Fruit fly (Drosophila melanogaster) whole organism, embryonic: ENCODE results near the gene GstT4.

ENCODE experiments used
- Atf3 ChIP-seq: fragments of 200-800 bp; sonication (Bioruptor generic); optimal IDR thresholded peaks from 3 replicates; lab custom pipeline; 2016; ENCODE audit warnings: missing biosample characterization, missing genetic modification characterization
- CG10366 ChIP-seq: fragments of 200-800 bp; sonication (Bioruptor generic); IDR thresholded peaks from 2 replicates; pipeline ENCODE4 v1.3.6; 2022; ENCODE audit warnings: missing biosample characterization, missing genetic modification characterization
- CG12942 ChIP-seq: fragments of 200-800 bp; sonication (Bioruptor generic); optimal IDR thresholded peaks from 3 replicates; lab custom pipeline; 2016; ENCODE audit warnings: missing biosample characterization, missing genetic modification characterization
- CG13287 ChIP-seq: fragments of 200-800 bp; sonication (Bioruptor generic); IDR thresholded peaks from 2 replicates; pipeline ENCODE4 v1.3.6; 2022; ENCODE audit warnings: missing biosample characterization, missing genetic modification characterization; ENCODE audit not compliant: partially characterized antibody
- CG14014 ChIP-seq: fragments of 200-800 bp; sonication (Bioruptor generic); IDR thresholded peaks from 2 replicates; pipeline ENCODE4 v1.3.6; 2022; ENCODE audit warnings: missing biosample characterization, missing genetic modification characterization
- CG15011 ChIP-seq: fragments of 200-800 bp; sonication (Bioruptor generic); optimal IDR thresholded peaks from 3 replicates; lab custom pipeline; 2018; ENCODE audit warnings: missing biosample characterization, mild to moderate bottlenecking, missing genetic modification characterization
- CG15073 ChIP-seq: fragments of 200-800 bp; sonication (Bioruptor generic); optimal IDR thresholded peaks from 2 replicates; lab custom pipeline; 2016; ENCODE audit warnings: missing biosample characterization, missing genetic modification characterization
- CG15696 ChIP-seq: fragments of 200-800 bp; sonication (Bioruptor generic); optimal IDR thresholded peaks from 2 replicates; lab custom pipeline; 2019; ENCODE audit warnings: missing biosample characterization, mild to moderate bottlenecking, missing genetic modification characterization, moderate library complexity
- CG17359 ChIP-seq: fragments of 200-800 bp; sonication (Bioruptor generic); optimal IDR thresholded peaks from 3 replicates; lab custom pipeline; 2018; ENCODE audit warnings: missing biosample characterization, mild to moderate bottlenecking, missing genetic modification characterization, moderate library complexity
- CG17385 ChIP-seq: fragments of 200-800 bp; sonication (Bioruptor generic); optimal IDR thresholded peaks from 3 replicates; lab custom pipeline; 2018; ENCODE audit warnings: missing biosample characterization, mild to moderate bottlenecking, missing genetic modification characterization
- CG17912 ChIP-seq: fragments of 200-800 bp; sonication (Bioruptor generic); optimal IDR thresholded peaks from 2 replicates; lab custom pipeline; 2018; ENCODE audit warnings: missing biosample characterization, mild to moderate bottlenecking, missing genetic modification characterization
- CG30403 ChIP-seq: fragments of 200-800 bp; sonication (Bioruptor generic); optimal IDR thresholded peaks from 3 replicates; lab custom pipeline; 2016; ENCODE audit warnings: missing biosample characterization, missing genetic modification characterization
- CG31365 ChIP-seq: fragments of 200-800 bp; sonication (Bioruptor generic); optimal IDR thresholded peaks from 2 replicates; lab custom pipeline; 2018; ENCODE audit warnings: missing biosample characterization, mild to moderate bottlenecking, missing genetic modification characterization
- CG31441 ChIP-seq: fragments of 200-800 bp; sonication (Bioruptor generic); IDR thresholded peaks from 2 replicates; pipeline ENCODE4 v1.3.6; 2022; ENCODE audit warnings: missing biosample characterization, missing genetic modification characterization
- CG3407 ChIP-seq: fragments of 200-800 bp; sonication (Bioruptor generic); optimal IDR thresholded peaks from 2 replicates; lab custom pipeline; 2018; ENCODE audit warnings: missing biosample characterization, mild to moderate bottlenecking, missing genetic modification characterization
- CG34422 ChIP-seq: fragments of 200-800 bp; sonication (Bioruptor generic); IDR thresholded peaks from 3 replicates; pipeline ENCODE4 v1.3.6; 2022; ENCODE audit warnings: missing biosample characterization, missing genetic modification characterization
- CG3838 ChIP-seq: fragments of 200-800 bp; sonication (Bioruptor generic); optimal IDR thresholded peaks from 3 replicates; lab custom pipeline; 2016; ENCODE audit warnings: missing biosample characterization, missing genetic modification characterization
- CG4360 ChIP-seq: fragments of 200-800 bp; sonication (Bioruptor generic); IDR thresholded peaks from 2 replicates; pipeline ENCODE4 v1.3.6; 2022; ENCODE audit warnings: missing biosample characterization, missing genetic modification characterization
- CG4820 ChIP-seq: fragments of 200-800 bp; sonication (Bioruptor generic); optimal IDR thresholded peaks from 3 replicates; lab custom pipeline; 2016; ENCODE audit warnings: missing biosample characterization, missing genetic modification characterization
- CG7963 ChIP-seq: fragments of 200-800 bp; sonication (Bioruptor generic); IDR thresholded peaks from 3 replicates; pipeline ENCODE4 v1.3.6; 2022; ENCODE audit warnings: missing biosample characterization, missing genetic modification characterization; ENCODE audit not compliant: partially characterized antibody
- CG9797 ChIP-seq: fragments of 200-800 bp; sonication (Bioruptor generic); optimal IDR thresholded peaks from 3 replicates; lab custom pipeline; 2018; ENCODE audit warnings: missing biosample characterization, mild to moderate bottlenecking, missing genetic modification characterization
- Dek ChIP-seq: fragments of 200-800 bp; sonication (Bioruptor generic); optimal IDR thresholded peaks from 3 replicates; lab custom pipeline; 2019; ENCODE audit warnings: missing biosample characterization, mild to moderate bottlenecking, missing genetic modification characterization, moderate library complexity
- Dip3 ChIP-seq: fragments of 200-800 bp; sonication (Bioruptor generic); optimal IDR thresholded peaks from 3 replicates; lab custom pipeline; 2016; ENCODE audit warnings: missing biosample characterization, missing genetic modification characterization
- Eip74EF ChIP-seq, 2 experiments: fragments of 200-800 bp in 1 of 2; fragments of >200 bp in 1 of 2; sonication (Bioruptor generic) in 1 of 2; optimal IDR thresholded peaks; 2 replicates each; lab custom pipeline; 2017 to 2019; ENCODE audit warnings: missing biosample characterization in 2 of 2, missing genetic modification characterization in 2 of 2, mild to moderate bottlenecking in 1 of 2, moderate library complexity in 1 of 2
- HLH54F ChIP-seq: fragments of 200-800 bp; sonication (Bioruptor generic); optimal IDR thresholded peaks from 3 replicates; lab custom pipeline; 2016; ENCODE audit warnings: missing biosample characterization, missing genetic modification characterization
- HmgD ChIP-seq: fragments of 200-800 bp; sonication (Bioruptor generic); optimal IDR thresholded peaks from 3 replicates; lab custom pipeline; 2016; ENCODE audit warnings: missing biosample characterization, missing genetic modification characterization
- Hr3 ChIP-seq: fragments of 200-800 bp; sonication (Bioruptor generic); optimal IDR thresholded peaks from 3 replicates; lab custom pipeline; 2016; ENCODE audit warnings: missing biosample characterization, missing genetic modification characterization
- Myb ChIP-seq: fragments of 200-800 bp; sonication (Bioruptor generic); optimal IDR thresholded peaks from 2 replicates; lab custom pipeline; 2016; ENCODE audit warnings: missing biosample characterization, missing genetic modification characterization
- Optix ChIP-seq: fragments of 200-800 bp; sonication (Bioruptor generic); IDR thresholded peaks from 3 replicates; pipeline ENCODE4 v1.3.6; 2022; ENCODE audit warnings: missing biosample characterization, missing genetic modification characterization
- amos ChIP-seq: fragments of 200-800 bp; sonication (Bioruptor generic); IDR thresholded peaks from 2 replicates; pipeline ENCODE4 v1.3.6; 2022; ENCODE audit warnings: missing biosample characterization, missing genetic modification characterization; ENCODE audit not compliant: partially characterized antibody
- bigmax ChIP-seq: fragments of 200-800 bp; sonication (Bioruptor generic); optimal IDR thresholded peaks from 2 replicates; lab custom pipeline; 2018; ENCODE audit warnings: missing biosample characterization, mild to moderate bottlenecking, missing genetic modification characterization
- cas ChIP-seq: fragments of 200-800 bp; sonication (Bioruptor generic); IDR thresholded peaks from 2 replicates; pipeline ENCODE4 v1.3.6; 2022; ENCODE audit warnings: missing biosample characterization, missing genetic modification characterization
- crp ChIP-seq, 2 experiments: fragments of 200-800 bp; sonication (Bioruptor generic); optimal IDR thresholded peaks; 2 replicates in 1 of 2; 3 replicates in 1 of 2; lab custom pipeline; 2017; ENCODE audit warnings: missing biosample characterization in 2 of 2, missing genetic modification characterization in 2 of 2, mild to moderate bottlenecking in 1 of 2, moderate library complexity in 1 of 2
- emc ChIP-seq: fragments of 200-800 bp; sonication (Bioruptor generic); optimal IDR thresholded peaks from 2 replicates; lab custom pipeline; 2016; ENCODE audit warnings: missing biosample characterization, missing genetic modification characterization
- fd96Cb ChIP-seq: fragments of 200-800 bp; sonication (Bioruptor generic); optimal IDR thresholded peaks from 2 replicates; lab custom pipeline; 2018; ENCODE audit warnings: missing biosample characterization, mild to moderate bottlenecking, missing genetic modification characterization, moderate library complexity
- knrl ChIP-seq: fragments of 200-800 bp; sonication (Bioruptor generic); IDR thresholded peaks from 3 replicates; pipeline ENCODE4 v1.3.6; 2022; ENCODE audit warnings: missing biosample characterization, missing genetic modification characterization; ENCODE audit not compliant: partially characterized antibody
- prd ChIP-seq, 3 experiments: fragments of >200 bp in 2 of 3; fragments of 200-800 bp in 1 of 3; sonication (Bioruptor generic) in 1 of 3; optimal IDR thresholded peaks in 2 of 3; IDR thresholded peaks in 1 of 3; 2 replicates in 2 of 3; 3 replicates in 1 of 3; pipeline versions ENCODE4 v1.3.6 to Lab custom; 2017 to 2022; ENCODE audit warnings: missing biosample characterization in 1 of 3, missing genetic modification characterization in 1 of 3
- pros ChIP-seq: fragments of 200-800 bp; sonication (Bioruptor generic); optimal IDR thresholded peaks from 3 replicates; lab custom pipeline; 2019; ENCODE audit warnings: missing biosample characterization, mild to moderate bottlenecking, missing genetic modification characterization, moderate library complexity
- pzg ChIP-seq: fragments of 200-800 bp; sonication (Bioruptor generic); optimal IDR thresholded peaks from 3 replicates; lab custom pipeline; 2018; ENCODE audit warnings: missing biosample characterization, mild to moderate bottlenecking, missing genetic modification characterization, moderate library complexity
- ro ChIP-seq: fragments of 200-800 bp; sonication (Bioruptor generic); IDR thresholded peaks from 2 replicates; pipeline ENCODE4 v1.3.6; 2022; ENCODE audit warnings: missing biosample characterization, missing genetic modification characterization
- run ChIP-seq: fragments of 200-800 bp; sonication (Bioruptor generic); optimal IDR thresholded peaks from 3 replicates; lab custom pipeline; 2018; ENCODE audit warnings: missing biosample characterization, mild to moderate bottlenecking, missing genetic modification characterization
- sens ChIP-seq: fragments of 200-800 bp; sonication (Bioruptor generic); peaks from one replicate; lab custom pipeline; 2016; ENCODE audit warnings: missing biosample characterization, missing genetic modification characterization
- sens-2 ChIP-seq: fragments of 200-800 bp; sonication (Bioruptor generic); IDR thresholded peaks from 2 replicates; pipeline ENCODE4 v1.3.6; 2022; ENCODE audit warnings: missing biosample characterization, missing genetic modification characterization
- slbo ChIP-seq: fragments of 200-800 bp; sonication (Bioruptor generic); IDR thresholded peaks from 2 replicates; pipeline ENCODE4 v1.3.6; 2022; ENCODE audit warnings: missing biosample characterization, missing genetic modification characterization
- sna ChIP-seq: fragments of 200-800 bp; sonication (Bioruptor generic); IDR thresholded peaks from 2 replicates; pipeline ENCODE4 v1.3.6; 2022; ENCODE audit warnings: missing biosample characterization, missing genetic modification characterization; ENCODE audit not compliant: partially characterized antibody
- tx ChIP-seq: fragments of 200-800 bp; sonication (Bioruptor generic); optimal IDR thresholded peaks from 2 replicates; lab custom pipeline; 2016; ENCODE audit warnings: missing biosample characterization, missing genetic modification characterization
- unpg ChIP-seq: fragments of 200-800 bp; sonication (Bioruptor generic); optimal IDR thresholded peaks from 3 replicates; lab custom pipeline; 2018; ENCODE audit warnings: missing biosample characterization, mild to moderate bottlenecking, missing genetic modification characterization, moderate library complexity
- zf30C ChIP-seq: fragments of 200-800 bp; sonication (Bioruptor generic); optimal IDR thresholded peaks from 3 replicates; lab custom pipeline; 2018; ENCODE audit warnings: missing biosample characterization, mild to moderate bottlenecking, missing genetic modification characterization

Gene GstT4

DNA sequence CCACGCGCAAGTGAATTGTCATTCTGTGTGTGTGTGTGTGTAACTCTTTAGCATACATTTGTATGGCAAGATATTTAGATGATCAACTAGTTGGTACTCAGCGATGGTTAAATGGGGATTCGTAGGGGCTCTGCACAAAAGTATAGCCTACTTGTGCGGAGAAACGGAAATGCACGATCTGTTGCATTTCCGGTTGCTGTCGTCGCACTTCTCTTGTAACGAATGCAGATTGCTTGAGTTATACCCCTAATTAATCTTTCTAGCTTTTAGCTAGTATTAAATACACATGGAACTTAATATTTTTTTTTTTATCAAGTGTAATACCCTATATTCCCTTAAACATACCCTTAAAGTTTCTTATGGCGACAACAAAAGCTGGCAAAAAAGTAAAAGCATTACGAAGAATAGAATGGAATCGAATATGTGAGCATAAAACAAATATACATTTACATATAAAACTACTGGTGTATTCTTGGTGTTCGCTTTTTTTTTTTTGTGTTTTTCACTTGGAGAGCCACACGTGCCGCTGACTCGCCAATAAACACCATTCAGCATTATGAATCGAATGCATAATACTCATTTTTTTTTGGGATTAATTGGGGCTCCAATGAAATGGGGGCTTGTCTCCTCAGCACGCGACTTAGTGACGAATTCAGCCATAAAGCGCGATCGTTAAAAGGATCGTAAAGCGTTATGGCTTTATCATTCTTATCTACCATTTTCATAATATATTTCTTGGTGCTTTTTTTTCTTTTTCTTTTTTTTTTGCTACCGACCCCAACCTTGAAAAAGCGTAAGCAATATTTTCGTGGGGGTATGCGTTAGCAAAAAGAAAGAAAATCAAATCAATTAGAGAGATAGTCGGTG lies 13.1 kb upstream of the GstT4 start (continued):
- no peak for TF ChIP-seq CG12942 (GFP tag; lab: Kevin White, UChicago)
- TF ChIP-seq CG15011 (GFP tag; lab: Kevin White, UChicago): peak; percentile 72
- no peak for TF ChIP-seq pros (GFP tag; lab: Kevin White, UChicago)
- TF ChIP-seq CG3407 (GFP tag; lab: Kevin White, UChicago): no peak
- no peak for TF ChIP-seq sens-2 (GFP tag; lab: Robert Waterston, UW)
- no peak for TF ChIP-seq pzg (GFP tag; lab: Kevin White, UChicago)
- no peak for TF ChIP-seq CG17359 (tag; lab: Kevin White, UChicago)
- peak; percentile 85 for TF ChIP-seq Dip3
- TF ChIP-seq HmgD (GFP tag; lab: Kevin White, UChicago): no peak
- TF ChIP-seq Myb (GFP tag; lab: Kevin White, UChicago): peak; percentile 54
- TF ChIP-seq emc (GFP tag; lab: Kevin White, UChicago): peak; percentile 39
- no peak for TF ChIP-seq sens (GFP tag; lab: Kevin White, UChicago)
- peak; percentile 31 for TF ChIP-seq unpg
- no peak for TF ChIP-seq CG34422 (GFP tag; lab: Robert Waterston, UW)
- TF ChIP-seq zf30C (GFP tag; lab: Kevin White, UChicago): no peak
- peak; percentile 61 for TF ChIP-seq Dek (tag; lab: Kevin White, UChicago)
- TF ChIP-seq CG30403 (GFP tag; lab: Kevin White, UChicago): peak; percentile 51
- TF ChIP-seq fd96Cb: no peak
- TF ChIP-seq run (tag; lab: Kevin White, UChicago): no peak
- TF ChIP-seq Optix (GFP tag; lab: Robert Waterston, UW): no peak
- TF ChIP-seq CG17385 (GFP tag; lab: Kevin White, UChicago): peak; percentile 26
- no peak for TF ChIP-seq CG4820
- TF ChIP-seq CG31441: no peak
- TF ChIP-seq CG7963 (GFP tag; lab: Robert Waterston, UW): no peak
- TF ChIP-seq slbo (GFP tag; lab: Robert Waterston, UW): peak; percentile 81
- no peak for TF ChIP-seq Atf3
- no peak for TF ChIP-seq CG31365 (tag; lab: Kevin White, UChicago)
- no peak for TF ChIP-seq prd (optimal IDR thresholded peaks at IDR 0.05; lab: Kevin White, UChicago)
- peak; percentile 46; the same call in 2 of the 3 replicates for TF ChIP-seq prd (GFP tag; IDR thresholded peaks at IDR 0.05; lab: Robert Waterston, UW)
- TF ChIP-seq tx: peak; percentile 50
- TF ChIP-seq knrl (GFP tag; lab: Robert Waterston, UW): no peak
- TF ChIP-seq CG17912: no peak
- TF ChIP-seq CG15696: no peak
- TF ChIP-seq Hr3 (GFP tag; lab: Kevin White, UChicago): peak; percentile 12
- no peak for TF ChIP-seq CG9797
- no peak for TF ChIP-seq crp (GFP tag; optimal IDR thresholded peaks at IDR 0.05; lab: Kevin White, UChicago)
- TF ChIP-seq ro (GFP tag; lab: Robert Waterston, UW): no peak
- no peak for TF ChIP-seq CG3838 (GFP tag; lab: Kevin White, UChicago)
- TF ChIP-seq cas: no peak
- TF ChIP-seq CG10366 (GFP tag; lab: Robert Waterston, UW): no peak
- TF ChIP-seq CG4360 (GFP tag; lab: Robert Waterston, UW): no peak
- TF ChIP-seq sna (GFP tag; lab: Robert Waterston, UW): no peak
- peak; percentile 59; the same call in 1 of the 2 replicates for TF ChIP-seq CG14014 (GFP tag; lab: Robert Waterston, UW)
- no peak for TF ChIP-seq bigmax (GFP tag; lab: Kevin White, UChicago)
- no peak for TF ChIP-seq CG13287 (GFP tag; lab: Robert Waterston, UW)
- TF ChIP-seq CG15073: no peak
- peak; percentile 78 for TF ChIP-seq HLH54F (GFP tag; lab: Kevin White, UChicago)
- TF ChIP-seq Eip74EF (GFP tag; optimal IDR thresholded peaks at IDR 0.05; lab: Kevin White, UChicago): no peak
- no peak for TF ChIP-seq amos
